Fruit fly (Drosophila melanogaster) whole organism: ENCODE data around the gene CG9667.

Experiments
- CG8478 ChIP-seq: fragments of >200 bp; optimal IDR thresholded peaks from 2 replicates; lab custom pipeline; 2018; ENCODE audit warnings: inconsistent platforms
- psq ChIP-seq: fragments of >200 bp; optimal IDR thresholded peaks from 2 replicates; lab custom pipeline; 2017
- usp ChIP-seq: fragments of >200 bp; optimal IDR thresholded peaks from 2 replicates; lab custom pipeline; 2017; ENCODE audit warnings: missing biosample characterization, missing genetic modification characterization, mixed read lengths

- no peak for TF ChIP-seq psq (lab: Kevin White, UChicago)
- no peak for TF ChIP-seq usp (GFP tag; lab: Kevin White, UChicago)
- no peak for TF ChIP-seq CG8478
Observed at dm6 chr3R:8112880-8113832, 13.0 kb downstream of the CG9667 start.
